Worm (Caenorhabditis elegans) whole organism, midembryonic: ENCODE measurements around the gene fipr-10.

Experiments
- T22C8.4 ChIP-seq: fragments of 200-800 bp; sonication (Bioruptor generic); IDR thresholded peaks from 2 replicates; pipeline ENCODE4 v1.3.6; 2022; ENCODE audit warnings: missing genetic modification characterization, missing compliant biosample characterization
- cog-1 ChIP-seq: sonication (generic microtip); optimal IDR thresholded peaks from 2 replicates; lab custom pipeline; 2016; ENCODE audit warnings: missing genetic modification characterization, missing compliant biosample characterization
- flt-1 ChIP-seq: fragments of 200-800 bp; sonication (Bioruptor generic); IDR thresholded peaks from 2 replicates; pipeline ENCODE4 v1.3.6; 2022; ENCODE audit warnings: missing genetic modification characterization, missing compliant biosample characterization
- klf-2 ChIP-seq: fragments of 200-800 bp; sonication (Bioruptor generic); conservative IDR thresholded peaks from 2 replicates; pipeline ENCODE4 v1.3.6; 2022; ENCODE audit warnings: missing genetic modification reagents, missing genetic modification characterization, missing compliant biosample characterization
- med-1 ChIP-seq: sonication (generic microtip); optimal IDR thresholded peaks from 2 replicates; lab custom pipeline; 2017; ENCODE audit warnings: missing genetic modification characterization, mild to moderate bottlenecking, missing compliant biosample characterization, antibody characterized with exemption, missing genetic modification reagents; ENCODE audit not compliant: insufficient read depth
- ref-1 ChIP-seq: fragments of 200-800 bp; sonication (Bioruptor generic); conservative IDR thresholded peaks from 2 replicates; pipeline ENCODE4 v1.3.6; 2022; ENCODE audit warnings: missing genetic modification reagents, missing genetic modification characterization, missing compliant biosample characterization
- tab-1 ChIP-seq: fragments of 200-800 bp; sonication (Bioruptor generic); IDR thresholded peaks from 2 replicates; pipeline ENCODE4 v1.3.6; 2022; ENCODE audit warnings: missing genetic modification characterization, missing compliant biosample characterization
- ztf-23 ChIP-seq: fragments of 200-800 bp; sonication (Bioruptor generic); IDR thresholded peaks from 2 replicates; pipeline ENCODE4 v1.3.6; 2022; ENCODE audit warnings: missing genetic modification reagents, missing genetic modification characterization, missing compliant biosample characterization
- ztf-29 ChIP-seq: fragments of 200-800 bp; sonication (Bioruptor generic); IDR thresholded peaks from 2 replicates; pipeline ENCODE4 v1.3.6; 2022; ENCODE audit warnings: missing genetic modification reagents, missing genetic modification characterization, missing compliant biosample characterization

fipr-10 gene

DNA sequence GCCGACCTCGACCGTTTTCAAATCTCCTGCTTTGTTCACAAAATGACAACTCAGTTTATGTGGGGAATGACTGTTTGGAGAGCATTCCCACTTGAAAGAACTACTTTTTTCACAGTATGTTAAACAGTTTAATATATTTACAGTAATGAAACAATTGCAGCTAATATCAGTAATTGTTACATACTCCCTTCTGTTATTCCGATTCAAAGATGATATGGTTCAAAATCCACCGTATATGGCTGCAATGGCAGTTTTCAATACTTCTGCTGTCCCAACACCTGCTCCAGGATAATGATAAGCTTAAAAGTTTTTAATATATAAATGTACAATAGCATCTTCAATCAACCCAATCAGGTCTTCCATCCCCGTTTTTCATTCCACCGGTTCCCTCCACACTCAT lies 6.8 kb upstream of the fipr-10 start:
- no peak for TF ChIP-seq klf-2 (GFP tag; lab: Robert Waterston, UW)

DNA sequence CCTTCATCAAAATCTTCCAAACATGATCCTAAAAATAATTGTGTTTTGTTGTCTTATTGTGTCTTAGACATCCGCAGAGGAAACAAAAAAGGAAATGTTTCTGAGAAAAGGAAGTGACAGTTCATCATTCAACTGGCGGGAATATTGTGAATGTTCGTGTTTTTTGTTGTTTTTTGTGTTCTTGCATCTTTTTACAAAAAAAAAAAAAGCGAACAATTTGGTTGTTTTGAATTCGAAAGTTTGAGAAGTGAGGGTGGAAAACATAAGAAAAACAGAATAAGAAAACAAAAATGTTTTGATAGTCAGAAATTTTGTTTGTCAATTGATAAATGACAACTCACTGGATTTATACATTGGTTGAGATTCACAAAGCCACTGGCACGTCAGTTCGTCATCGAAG lies 4.3 kb upstream of the fipr-10 start:
- no peak for TF ChIP-seq flt-1 (GFP tag; lab: Robert Waterston, UW)

DNA sequence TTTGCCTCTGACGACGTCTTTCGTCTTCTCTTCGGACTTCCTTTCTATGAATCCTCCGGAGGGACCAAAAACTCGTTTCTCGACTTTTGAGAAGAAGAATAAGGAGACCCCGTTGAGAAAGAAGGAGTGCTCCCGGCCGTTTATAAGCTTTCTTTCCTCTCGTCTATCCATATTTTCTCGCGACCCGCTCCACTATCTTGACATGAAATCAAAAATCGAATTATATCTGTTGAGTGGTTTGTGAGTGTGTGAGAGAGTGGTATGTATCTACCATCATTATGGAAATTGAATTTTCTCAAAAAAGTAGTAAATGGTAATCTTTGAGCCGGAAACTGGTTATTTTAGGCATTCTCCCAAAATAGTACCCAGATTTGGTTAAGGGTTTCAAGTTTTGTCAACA lies 2.8 kb upstream of the fipr-10 start:
- TF ChIP-seq flt-1 (GFP tag; lab: Robert Waterston, UW) (no peak), klf-2 (GFP tag; lab: Robert Waterston, UW) (no peak), cog-1 (no peak), ztf-23 (GFP tag; lab: Robert Waterston, UW) (no peak), T22C8.4 (GFP tag; lab: Robert Waterston, UW) (no peak), tab-1 (no peak), ztf-29 (no peak), ref-1 (GFP tag; lab: Robert Waterston, UW) (no peak), med-1 (no peak)

DNA sequence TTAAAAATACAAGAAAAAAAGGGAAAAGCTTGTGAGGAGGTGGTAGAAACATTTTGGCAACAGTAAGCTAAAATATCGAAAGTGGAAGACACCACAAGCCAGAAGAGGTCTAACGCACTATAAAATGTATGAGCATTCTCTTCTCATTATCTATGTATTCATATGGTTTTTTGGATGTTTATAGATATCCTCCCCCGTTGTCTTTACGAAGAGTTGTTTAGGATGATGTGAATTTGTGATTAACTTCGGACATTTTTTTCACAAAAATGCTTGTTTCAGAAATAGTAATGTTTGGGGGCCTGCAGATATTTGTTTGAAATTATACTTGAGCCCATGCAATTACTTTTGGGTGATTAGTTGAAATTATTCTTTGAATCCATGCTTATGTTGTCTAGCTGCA lies 1.1 kb downstream of the fipr-10 start, which contains the start of gene mec-9:
TSS of gene mec-9 (minus strand) at position 101 of the 400 bp plus-strand sequence.
- TF ChIP-seq klf-2 (GFP tag; lab: Robert Waterston, UW) (no peak), tab-1 (no peak), T22C8.4 (GFP tag; lab: Robert Waterston, UW) (no peak), ref-1 (GFP tag; lab: Robert Waterston, UW) (no peak), ztf-29 (no peak), cog-1 (no peak), med-1 (no peak), ztf-23 (GFP tag; lab: Robert Waterston, UW) (no peak), flt-1 (GFP tag; lab: Robert Waterston, UW) (no peak)

DNA sequence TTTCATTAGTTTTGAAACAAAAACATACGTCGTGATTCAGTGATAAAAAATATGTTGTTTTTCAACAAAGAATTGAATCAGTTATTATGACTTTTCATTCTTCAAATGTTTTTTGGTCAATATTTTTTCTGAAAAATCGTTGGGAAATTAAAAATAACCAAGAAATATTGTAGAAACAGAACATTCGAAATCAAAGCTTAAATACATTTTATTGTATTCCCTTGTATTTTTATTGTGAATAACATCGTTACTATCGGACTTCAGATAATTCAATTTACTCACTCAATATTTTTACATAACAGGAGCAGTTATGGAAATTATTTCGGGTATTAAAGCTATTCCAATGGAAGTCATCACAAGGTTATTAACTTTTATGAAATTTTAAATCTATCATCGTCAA lies 2.7 kb downstream of the fipr-10 start, which contains the start of gene C50H2.4:
TSS of gene C50H2.4 (plus strand) at position 301 of the 400 bp plus-strand sequence.
- TF ChIP-seq ztf-23 (GFP tag; lab: Robert Waterston, UW) (no peak), flt-1 (GFP tag; lab: Robert Waterston, UW) (no peak), tab-1 (no peak), ztf-29 (no peak), cog-1 (no peak), T22C8.4 (GFP tag; lab: Robert Waterston, UW) (no peak), ref-1 (GFP tag; lab: Robert Waterston, UW) (no peak), med-1 (no peak), klf-2 (GFP tag; lab: Robert Waterston, UW) (no peak)

DNA sequence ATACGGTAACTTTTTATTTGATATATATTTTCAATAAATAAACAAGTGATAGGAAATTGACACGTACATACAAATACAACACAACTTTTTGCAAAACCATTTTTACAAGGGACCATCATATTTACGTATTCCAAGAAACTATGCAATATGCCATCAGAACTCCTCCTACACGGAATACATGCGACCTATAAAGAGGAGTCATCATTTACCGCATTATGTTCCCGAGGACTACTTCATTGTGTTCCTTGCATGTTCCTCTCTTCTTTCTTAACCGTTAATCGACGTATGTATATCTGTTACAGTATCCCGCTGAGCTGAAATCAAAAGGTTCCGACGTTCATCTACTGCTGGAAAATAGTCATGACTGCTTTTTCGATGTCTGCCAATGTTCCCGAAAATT lies 4.4 kb downstream of the fipr-10 start, which contains the start of gene C50H2.5:
TSS of gene C50H2.5 (plus strand) at position 301 of the 400 bp plus-strand sequence.
- TF ChIP-seq ztf-29 (no peak), T22C8.4 (GFP tag; lab: Robert Waterston, UW) (no peak), klf-2 (GFP tag; lab: Robert Waterston, UW) (no peak), ztf-23 (GFP tag; lab: Robert Waterston, UW) (no peak), ref-1 (GFP tag; lab: Robert Waterston, UW) (no peak), med-1 (no peak), tab-1 (no peak), cog-1 (no peak), flt-1 (GFP tag; lab: Robert Waterston, UW) (no peak)

DNA sequence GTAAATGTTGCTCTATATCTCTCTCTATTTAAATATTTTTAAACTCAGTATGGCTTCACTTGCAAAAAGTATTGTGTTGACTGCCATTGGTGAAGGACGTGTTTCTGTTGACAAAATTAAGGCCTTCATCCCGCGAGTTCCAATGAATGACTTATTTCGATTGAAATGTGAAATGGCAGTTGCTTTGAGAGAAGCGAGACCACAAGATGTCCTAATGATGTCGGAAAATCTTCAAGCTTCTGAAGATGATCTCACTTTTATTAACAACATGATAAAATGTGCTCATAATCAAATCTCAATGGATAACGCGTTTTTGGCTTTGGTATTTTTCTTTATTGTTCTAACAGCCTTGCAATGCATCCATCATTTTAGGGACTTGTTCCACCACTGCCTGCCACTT lies 7.3 kb downstream of the fipr-10 start, which contains the start of gene ceh-75:
TSS of gene ceh-75 (plus strand) at position 50 of the 400 bp plus-strand sequence.
- no peak for TF ChIP-seq ztf-23 (GFP tag; lab: Robert Waterston, UW)

DNA sequence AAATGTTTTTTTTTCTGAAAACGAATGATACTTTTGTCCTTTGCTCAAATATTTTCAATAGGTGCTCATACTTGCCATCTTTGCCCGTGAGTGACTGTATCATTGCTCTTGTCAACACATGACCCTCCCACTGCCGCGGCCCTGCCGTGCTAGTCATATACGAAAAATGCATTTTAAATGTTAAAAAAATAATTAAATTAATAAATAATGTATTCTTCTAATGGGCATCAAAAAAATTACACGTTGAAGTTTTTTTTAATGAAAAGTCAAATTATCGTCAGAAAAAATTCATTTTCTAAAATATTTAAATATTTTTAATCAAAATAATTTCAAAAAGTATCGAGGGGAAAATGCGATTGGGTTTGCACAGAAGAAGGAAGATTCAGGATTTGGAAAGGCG lies 8.5 kb downstream of the fipr-10 start, which contains the start of gene C50H2.7:
TSS of gene C50H2.7 (plus strand) at position 301 of the 400 bp plus-strand sequence.
- TF ChIP-seq flt-1 (GFP tag; lab: Robert Waterston, UW) (no peak), med-1 (no peak), ref-1 (GFP tag; lab: Robert Waterston, UW) (no peak), ztf-29 (no peak), klf-2 (GFP tag; lab: Robert Waterston, UW) (no peak), cog-1 (no peak), ztf-23 (GFP tag; lab: Robert Waterston, UW) (no peak), tab-1 (no peak), T22C8.4 (GFP tag; lab: Robert Waterston, UW) (no peak)

DNA sequence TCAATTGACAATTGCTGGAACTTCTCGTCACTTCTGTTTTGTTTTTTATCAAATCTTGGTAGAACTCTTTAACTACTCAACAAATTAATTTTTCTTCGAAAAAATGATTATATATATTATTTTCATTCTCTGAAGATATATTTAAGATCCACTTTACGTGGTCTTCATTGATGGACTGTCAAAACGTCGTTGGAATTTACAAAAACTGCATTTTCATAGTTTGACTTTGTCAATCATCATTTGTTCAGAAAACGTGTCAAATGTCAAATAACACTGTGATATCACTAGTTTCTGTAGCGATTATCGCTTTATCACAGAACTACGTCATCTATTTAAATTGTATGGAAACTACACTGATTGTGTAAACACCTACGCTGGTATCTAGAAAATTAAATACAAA lies 10.4 kb downstream of the fipr-10 start:
- no peak for TF ChIP-seq ztf-29
- TF ChIP-seq cog-1 = no peak
- TF ChIP-seq flt-1 (GFP tag; lab: Robert Waterston, UW) = no peak
- no peak for TF ChIP-seq tab-1
- no peak for TF ChIP-seq med-1
- TF ChIP-seq ref-1 (GFP tag; lab: Robert Waterston, UW) = no peak
- no peak for TF ChIP-seq klf-2 (GFP tag; lab: Robert Waterston, UW)
- no peak for TF ChIP-seq ztf-23 (GFP tag; lab: Robert Waterston, UW)
- no peak for TF ChIP-seq T22C8.4 (GFP tag; lab: Robert Waterston, UW)

DNA sequence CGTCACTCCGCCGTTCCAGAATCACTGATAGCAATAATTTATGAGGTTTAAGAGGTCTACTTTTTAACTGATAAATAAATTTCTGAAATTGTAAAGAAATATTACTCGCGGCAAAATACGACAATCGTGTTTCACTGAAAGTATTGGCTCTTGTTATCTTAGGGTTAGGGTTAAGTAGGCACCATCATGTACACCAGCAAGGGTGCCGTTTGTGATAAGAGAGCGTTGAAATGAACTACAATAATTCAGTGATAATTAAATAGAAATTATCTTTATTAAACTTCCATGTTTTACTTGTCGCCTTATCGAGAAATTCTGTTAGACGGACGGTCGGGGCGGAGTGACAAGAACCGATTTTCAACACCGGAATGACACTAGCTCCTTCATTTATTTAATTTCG lies 11.7 kb downstream of the fipr-10 start:
- TF ChIP-seq ztf-23 (GFP tag; lab: Robert Waterston, UW) = no peak
- no peak for TF ChIP-seq cog-1
- TF ChIP-seq flt-1 (GFP tag; lab: Robert Waterston, UW) = no peak

DNA sequence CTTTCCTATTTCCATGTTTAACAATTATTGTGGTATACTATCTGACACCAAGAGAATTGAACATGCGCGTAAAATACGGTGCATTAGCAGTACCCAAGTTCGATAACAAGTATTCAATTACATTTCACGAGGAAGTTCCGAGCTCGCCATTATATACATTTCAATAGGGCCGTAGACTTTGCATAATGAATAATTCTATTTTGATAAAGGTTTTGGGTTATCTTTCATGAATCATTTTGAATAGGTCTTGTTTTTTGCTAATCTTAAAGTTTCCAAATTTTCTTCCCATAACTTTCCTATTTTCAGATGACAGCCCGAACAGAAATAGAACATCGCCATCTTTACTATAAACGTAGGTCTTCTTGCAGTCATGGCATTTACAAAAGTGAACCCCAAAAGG lies 12.3 kb downstream of the fipr-10 start, which contains the start of gene C50H2.13:
TSS of gene C50H2.13 (plus strand) at position 301 of the 400 bp plus-strand sequence.
- TF ChIP-seq klf-2 (GFP tag; lab: Robert Waterston, UW) (no peak), ztf-23 (GFP tag; lab: Robert Waterston, UW) (no peak), flt-1 (GFP tag; lab: Robert Waterston, UW) (no peak), cog-1 (no peak), med-1 (no peak), ref-1 (GFP tag; lab: Robert Waterston, UW) (no peak), T22C8.4 (GFP tag; lab: Robert Waterston, UW) (no peak), ztf-29 (no peak), tab-1 (no peak)
